Fruit fly (Drosophila melanogaster) whole organism, embryonic: ENCODE results near the gene CG43218.
A peak's percentile ranks its signal among the peaks of the same experiment; 100 is the strongest.

Experiments used
- Antp ChIP-seq: fragments of 200-800 bp; sonication (Bioruptor generic); optimal IDR thresholded peaks from 3 replicates; lab custom pipeline; 2016; ENCODE audit warnings: missing biosample characterization, missing genetic modification characterization
- CG11398 ChIP-seq: fragments of 200-800 bp; sonication (Bioruptor generic); optimal IDR thresholded peaks from 2 replicates; lab custom pipeline; 2016; ENCODE audit warnings: missing biosample characterization, missing genetic modification characterization
- CG11695 ChIP-seq: fragments of 200-800 bp; sonication (Bioruptor generic); IDR thresholded peaks from 3 replicates; pipeline ENCODE4 v1.3.6; 2022; ENCODE audit warnings: missing biosample characterization, missing genetic modification characterization
- CG12236 ChIP-seq: fragments of 200-800 bp; sonication (Bioruptor generic); optimal IDR thresholded peaks from 2 replicates; lab custom pipeline; 2016; ENCODE audit warnings: missing biosample characterization, missing genetic modification characterization
- CG17361 ChIP-seq: fragments of 200-800 bp; sonication (Bioruptor generic); IDR thresholded peaks from 3 replicates; pipeline ENCODE4 v1.3.6; 2022; ENCODE audit warnings: missing biosample characterization, missing genetic modification characterization
- CG18262 ChIP-seq: fragments of 200-800 bp; optimal IDR thresholded peaks from 3 replicates; lab custom pipeline; 2019; ENCODE audit warnings: missing biosample characterization, mild to moderate bottlenecking, missing genetic modification characterization, moderate library complexity
- CG2199 ChIP-seq: fragments of 200-800 bp; sonication (Bioruptor generic); IDR thresholded peaks from 3 replicates; pipeline ENCODE4 v1.3.6; 2022; ENCODE audit warnings: missing biosample characterization, missing genetic modification characterization
- CG30020 ChIP-seq: fragments of 200-800 bp; optimal IDR thresholded peaks from 2 replicates; lab custom pipeline; 2019; ENCODE audit warnings: missing biosample characterization, mild to moderate bottlenecking, missing genetic modification characterization, moderate library complexity
- CG3281 ChIP-seq: fragments of 200-800 bp; sonication (Bioruptor generic); optimal IDR thresholded peaks from 3 replicates; lab custom pipeline; 2017; ENCODE audit warnings: missing biosample characterization, mild to moderate bottlenecking, missing genetic modification characterization
- CG34224 ChIP-seq: fragments of 200-800 bp; sonication (Bioruptor generic); IDR thresholded peaks from 3 replicates; pipeline ENCODE4 v1.3.6; 2022; ENCODE audit warnings: missing biosample characterization, missing genetic modification characterization; ENCODE audit not compliant: partially characterized antibody
- CG6175 ChIP-seq: fragments of 200-800 bp; sonication (Bioruptor generic); IDR thresholded peaks from 3 replicates; pipeline ENCODE4 v1.3.6; 2022; ENCODE audit warnings: missing biosample characterization, missing genetic modification characterization
- CG7556 ChIP-seq: fragments of 200-800 bp; sonication (Bioruptor generic); optimal IDR thresholded peaks from 2 replicates; lab custom pipeline; 2017; ENCODE audit warnings: missing biosample characterization, mild to moderate bottlenecking, missing genetic modification characterization
- CG7786 ChIP-seq: fragments of 200-800 bp; sonication (Bioruptor generic); optimal IDR thresholded peaks from 2 replicates; lab custom pipeline; 2016; ENCODE audit warnings: missing biosample characterization, missing genetic modification characterization
- CG9609 ChIP-seq: fragments of 200-800 bp; sonication (Bioruptor generic); optimal IDR thresholded peaks from 3 replicates; lab custom pipeline; 2016; ENCODE audit warnings: missing biosample characterization, missing genetic modification characterization
- CG9876 ChIP-seq: fragments of 200-800 bp; sonication (Bioruptor generic); optimal IDR thresholded peaks from 2 replicates; lab custom pipeline; 2016; ENCODE audit warnings: missing biosample characterization, missing genetic modification characterization
- CkIIα-i1 ChIP-seq: fragments of 200-800 bp; sonication (Bioruptor generic); IDR thresholded peaks from 2 replicates; pipeline ENCODE4 v1.3.6; 2022; ENCODE audit warnings: missing biosample characterization, missing genetic modification characterization
- Gsc ChIP-seq: fragments of 200-800 bp; sonication (Bioruptor generic); IDR thresholded peaks from 2 replicates; pipeline ENCODE4 v1.3.6; 2022; ENCODE audit warnings: missing biosample characterization, missing genetic modification characterization
- HLH54F ChIP-seq: fragments of 200-800 bp; sonication (Bioruptor generic); optimal IDR thresholded peaks from 3 replicates; lab custom pipeline; 2016; ENCODE audit warnings: missing biosample characterization, missing genetic modification characterization
- HmgD ChIP-seq: fragments of 200-800 bp; sonication (Bioruptor generic); optimal IDR thresholded peaks from 3 replicates; lab custom pipeline; 2016; ENCODE audit warnings: missing biosample characterization, missing genetic modification characterization
- Hr51 ChIP-seq, 2 experiments: fragments of 200-800 bp; sonication (Bioruptor generic); optimal IDR thresholded peaks; 2 replicates in 1 of 2; 3 replicates in 1 of 2; lab custom pipeline; 2016 to 2018; ENCODE audit warnings: missing biosample characterization in 2 of 2, missing genetic modification characterization in 2 of 2, mild to moderate bottlenecking in 1 of 2, moderate library complexity in 1 of 2
- Nf-YB ChIP-seq: fragments of 200-800 bp; sonication (Bioruptor generic); optimal IDR thresholded peaks from 3 replicates; lab custom pipeline; 2019; ENCODE audit warnings: missing biosample characterization, mild to moderate bottlenecking, missing genetic modification characterization, moderate library complexity
- Scr ChIP-seq: fragments of 200-800 bp; sonication (Bioruptor generic); IDR thresholded peaks from 2 replicates; pipeline ENCODE4 v1.3.6; 2022; ENCODE audit warnings: missing biosample characterization, missing genetic modification characterization; ENCODE audit not compliant: partially characterized antibody
- Sox100B ChIP-seq: fragments of 200-800 bp; sonication (Bioruptor generic); optimal IDR thresholded peaks from 3 replicates; lab custom pipeline; 2018; ENCODE audit warnings: missing biosample characterization, mild to moderate bottlenecking, missing genetic modification characterization
- YL-1 ChIP-seq: fragments of 200-800 bp; sonication (Bioruptor generic); optimal IDR thresholded peaks from 3 replicates; lab custom pipeline; 2017; ENCODE audit warnings: missing biosample characterization, mild to moderate bottlenecking, missing genetic modification characterization
- ash1 ChIP-seq: fragments of 200-800 bp; sonication (Bioruptor generic); optimal IDR thresholded peaks from 2 replicates; lab custom pipeline; 2018; ENCODE audit warnings: missing biosample characterization, mild to moderate bottlenecking, missing genetic modification characterization
- bab2 ChIP-seq: fragments of 200-800 bp; sonication (Bioruptor generic); optimal IDR thresholded peaks from 2 replicates; lab custom pipeline; 2016; ENCODE audit warnings: missing biosample characterization, missing genetic modification characterization
- bcd ChIP-seq: fragments of 200-800 bp; sonication (Bioruptor generic); optimal IDR thresholded peaks from 2 replicates; lab custom pipeline; 2017; ENCODE audit warnings: missing biosample characterization, mild to moderate bottlenecking, missing genetic modification characterization
- cato ChIP-seq: fragments of 200-800 bp; sonication (Bioruptor generic); optimal IDR thresholded peaks from 2 replicates; lab custom pipeline; 2016; ENCODE audit warnings: missing biosample characterization, missing genetic modification characterization, borderline replicate concordance
- chif ChIP-seq, 2 experiments: fragments of 200-800 bp; sonication (Bioruptor generic); optimal IDR thresholded peaks; 3 replicates each; lab custom pipeline; 2016; ENCODE audit warnings: missing biosample characterization in 2 of 2, missing genetic modification characterization in 2 of 2
- exex ChIP-seq: fragments of 200-800 bp; sonication (Bioruptor generic); optimal IDR thresholded peaks from 4 replicates; lab custom pipeline; 2018; ENCODE audit warnings: missing biosample characterization, mild to moderate bottlenecking, missing genetic modification characterization, moderate library complexity
- ind ChIP-seq: fragments of 200-800 bp; sonication (Bioruptor generic); optimal IDR thresholded peaks from 3 replicates; lab custom pipeline; 2016; ENCODE audit warnings: missing biosample characterization, missing genetic modification characterization
- insv ChIP-seq, 2 experiments: fragments of 200-800 bp; sonication (Bioruptor generic); optimal IDR thresholded peaks; 3 replicates each; lab custom pipeline; 2016 to 2018; ENCODE audit warnings: missing biosample characterization in 2 of 2, missing genetic modification characterization in 2 of 2
- jing ChIP-seq: fragments of 200-800 bp; sonication (Bioruptor generic); optimal IDR thresholded peaks from 2 replicates; lab custom pipeline; 2018; ENCODE audit warnings: missing biosample characterization, mild to moderate bottlenecking, missing genetic modification characterization
- kay ChIP-seq: fragments of 200-800 bp; sonication (Bioruptor generic); optimal IDR thresholded peaks from 2 replicates; lab custom pipeline; 2016; ENCODE audit warnings: missing biosample characterization, missing genetic modification characterization
- klu ChIP-seq: fragments of 200-800 bp; sonication (Bioruptor generic); IDR thresholded peaks from 2 replicates; pipeline ENCODE4 v1.3.6; 2022; ENCODE audit warnings: missing biosample characterization, missing genetic modification characterization
- lilli ChIP-seq: fragments of 200-800 bp; sonication (Bioruptor generic); optimal IDR thresholded peaks from 3 replicates; lab custom pipeline; 2016; ENCODE audit warnings: missing biosample characterization, missing genetic modification characterization
- maf-S ChIP-seq: fragments of 200-800 bp; sonication (Bioruptor generic); optimal IDR thresholded peaks from 2 replicates; lab custom pipeline; 2016; ENCODE audit warnings: missing biosample characterization, missing genetic modification characterization
- nerfin-2 ChIP-seq: fragments of 200-800 bp; sonication (Bioruptor generic); IDR thresholded peaks from 2 replicates; pipeline ENCODE4 v1.3.6; 2022; ENCODE audit warnings: missing biosample characterization, missing genetic modification characterization; ENCODE audit not compliant: partially characterized antibody
- odd ChIP-seq: fragments of 200-800 bp; sonication (Bioruptor generic); optimal IDR thresholded peaks from 2 replicates; lab custom pipeline; 2017; ENCODE audit warnings: missing biosample characterization, mild to moderate bottlenecking, missing genetic modification characterization
- otp ChIP-seq: fragments of 200-800 bp; sonication (Bioruptor generic); IDR thresholded peaks from 3 replicates; pipeline ENCODE4, ENCODE4 v1.3.6; 2022; ENCODE audit warnings: missing biosample characterization, missing genetic modification characterization
- pnt ChIP-seq: fragments of 200-800 bp; sonication (Bioruptor generic); optimal IDR thresholded peaks from 3 replicates; lab custom pipeline; 2016; ENCODE audit warnings: missing biosample characterization, missing genetic modification characterization
- scrt ChIP-seq: fragments of 200-800 bp; sonication (Bioruptor generic); optimal IDR thresholded peaks from 2 replicates; lab custom pipeline; 2018; ENCODE audit warnings: missing biosample characterization, mild to moderate bottlenecking, missing genetic modification characterization, moderate library complexity
- sens-2 ChIP-seq: fragments of 200-800 bp; sonication (Bioruptor generic); IDR thresholded peaks from 2 replicates; pipeline ENCODE4 v1.3.6; 2022; ENCODE audit warnings: missing biosample characterization, missing genetic modification characterization
- shn ChIP-seq: fragments of 200-800 bp; sonication (Bioruptor generic); optimal IDR thresholded peaks from 3 replicates; lab custom pipeline; 2016; ENCODE audit warnings: missing biosample characterization, missing genetic modification characterization
- slp2 ChIP-seq: fragments of 200-800 bp; sonication (Bioruptor generic); optimal IDR thresholded peaks from 2 replicates; lab custom pipeline; 2016; ENCODE audit warnings: missing biosample characterization, missing genetic modification characterization
- unc-4 ChIP-seq: fragments of 200-800 bp; sonication (Bioruptor generic); IDR thresholded peaks from 2 replicates; pipeline ENCODE4 v1.3.6; 2022; ENCODE audit warnings: missing biosample characterization, missing genetic modification characterization; ENCODE audit not compliant: partially characterized antibody
- vfl ChIP-seq: fragments of 200-800 bp; sonication (Bioruptor generic); optimal IDR thresholded peaks from 2 replicates; lab custom pipeline; 2016; ENCODE audit warnings: missing biosample characterization, missing genetic modification characterization
- zen ChIP-seq: fragments of 200-800 bp; sonication (Bioruptor generic); optimal IDR thresholded peaks from 3 replicates; lab custom pipeline; 2018; ENCODE audit warnings: missing biosample characterization, mild to moderate bottlenecking, missing genetic modification characterization, moderate library complexity

Gene CG43218

dm6 chr3L:21276296-21277257 lies 18.8 kb downstream of the CG43218 start (continued):
- TF ChIP-seq lilli (GFP tag; lab: Kevin White, UChicago) (peak; percentile 64), cato (GFP tag; lab: Kevin White, UChicago) (peak; percentile 31), Antp (peak; percentile 52), CG7556 (GFP tag; lab: Kevin White, UChicago) (peak; percentile 80), CG11695 (GFP tag; lab: Robert Waterston, UW) (peak; percentile 64; the same call in 2 of the 3 replicates), HLH54F (GFP tag; lab: Kevin White, UChicago) (peak; percentile 51), CG18262 (tag; lab: Kevin White, UChicago) (peak; percentile 87), pnt (GFP tag; lab: Kevin White, UChicago) (peak; percentile 68), HmgD (peak; percentile 10), nerfin-2 (GFP tag; lab: Robert Waterston, UW) (no peak), bab2 (GFP tag; lab: Kevin White, UChicago) (peak; percentile 43), CG7786 (GFP tag; lab: Kevin White, UChicago) (peak; percentile 68), CG12236 (GFP tag; lab: Kevin White, UChicago) (peak; percentile 27), CG9876 (GFP tag; lab: Kevin White, UChicago) (peak; percentile 22), maf-S (GFP tag; lab: Kevin White, UChicago) (peak; percentile 37), Nf-YB (GFP tag; lab: Kevin White, UChicago) (peak; percentile 51), zen (tag; lab: Kevin White, UChicago) (peak; percentile 19), ash1 (GFP tag; lab: Kevin White, UChicago) (no peak), CG6175 (GFP tag; lab: Robert Waterston, UW) (no peak), exex (peak; percentile 44), scrt (GFP tag; lab: Kevin White, UChicago) (peak; percentile 41), Hr51 (GFP tag; optimal IDR thresholded peaks at IDR 0.05; lab: Kevin White, UChicago) (peak; percentile 34 to 68), Sox100B (peak; percentile 77), sens-2 (no peak), YL-1 (GFP tag; lab: Kevin White, UChicago) (peak; percentile 4), slp2 (peak; percentile 48), CG17361 (GFP tag; lab: Robert Waterston, UW) (peak; percentile 91), CG30020 (peak; percentile 21), CG9609 (GFP tag; lab: Kevin White, UChicago) (peak; percentile 40), Gsc (no peak), klu (GFP tag; lab: Robert Waterston, UW) (no peak), CG2199 (GFP tag; lab: Robert Waterston, UW) (peak; percentile 45; the same call in 1 of the 3 replicates), vfl (GFP tag; lab: Kevin White, UChicago) (peak; percentile 0), chif (GFP tag; optimal IDR thresholded peaks at IDR 0.05; lab: Kevin White, UChicago) (peak; percentile 53 to 73), otp (0 out of 3 replicates have a peak, but pooled peaks have one; percentile 28), ind (peak; percentile 44), jing (GFP tag; lab: Kevin White, UChicago) (peak; percentile 50), odd (peak; percentile 39), insv (GFP tag; optimal IDR thresholded peaks at IDR 0.05; lab: Kevin White, UChicago) (peak; percentile 4 to 31), CkIIα-i1 (GFP tag; lab: Robert Waterston, UW) (no peak), shn (GFP tag; lab: Kevin White, UChicago) (peak; percentile 67), CG3281 (GFP tag; lab: Kevin White, UChicago) (peak; percentile 59), unc-4 (0 out of 2 replicates have a peak, but pooled peaks have one; percentile 21), Scr (0 out of 2 replicates have a peak, but pooled peaks have one; percentile 16), bcd (GFP tag; lab: Kevin White, UChicago) (peak; percentile 66), CG11398 (GFP tag; lab: Kevin White, UChicago) (peak; percentile 35), CG34224 (peak; percentile 16; the same call in 1 of the 3 replicates), kay (GFP tag; lab: Kevin White, UChicago) (peak; percentile 53)
